Worm (Caenorhabditis elegans) whole organism, early embryonic: ENCODE measurements around the gene srt-63.

ENCODE experiments used
- hmbx-1 ChIP-seq: sonication (generic microtip); optimal IDR thresholded peaks from 2 replicates; lab custom pipeline; 2016; ENCODE audit warnings: mild to moderate bottlenecking, missing genetic modification characterization, missing compliant biosample characterization
- pes-1 ChIP-seq: fragments of 200-800 bp; sonication (Bioruptor generic); IDR thresholded peaks from 2 replicates; pipeline ENCODE4 v1.3.6; 2022; ENCODE audit warnings: missing genetic modification reagents, missing genetic modification characterization, missing compliant biosample characterization
- tbx-11 ChIP-seq: fragments of 200-800 bp; sonication (Bioruptor generic); IDR thresholded peaks from 2 replicates; pipeline ENCODE4 v1.3.6; 2022; ENCODE audit warnings: missing genetic modification characterization, missing compliant biosample characterization

- TF ChIP-seq hmbx-1 (tag; lab: Kevin White, UChicago): no peak
- no peak for TF ChIP-seq pes-1 (GFP tag; lab: Robert Waterston, UW)
- TF ChIP-seq tbx-11 (GFP tag; lab: Robert Waterston, UW): no peak
Observed at ce11 chrV:3276184-3276583, 20.2 kb upstream of the srt-63 start.
